Fruit fly (Drosophila melanogaster) Kc167 (cell line): ENCODE data around the gene dnd.

Experiments
- Myc ChIP-seq: fragments of >200 bp; optimal IDR thresholded peaks from 2 replicates; lab custom pipeline; 2017; ENCODE audit warnings: missing external identifiers
- insv ChIP-seq: fragments of >200 bp; optimal IDR thresholded peaks from 3 replicates; lab custom pipeline; 2018; ENCODE audit warnings: missing external identifiers
- ttk ChIP-seq: sonication (Bioruptor generic); optimal IDR thresholded peaks from 2 replicates; lab custom pipeline; 2017; ENCODE audit warnings: missing external identifiers

DNA sequence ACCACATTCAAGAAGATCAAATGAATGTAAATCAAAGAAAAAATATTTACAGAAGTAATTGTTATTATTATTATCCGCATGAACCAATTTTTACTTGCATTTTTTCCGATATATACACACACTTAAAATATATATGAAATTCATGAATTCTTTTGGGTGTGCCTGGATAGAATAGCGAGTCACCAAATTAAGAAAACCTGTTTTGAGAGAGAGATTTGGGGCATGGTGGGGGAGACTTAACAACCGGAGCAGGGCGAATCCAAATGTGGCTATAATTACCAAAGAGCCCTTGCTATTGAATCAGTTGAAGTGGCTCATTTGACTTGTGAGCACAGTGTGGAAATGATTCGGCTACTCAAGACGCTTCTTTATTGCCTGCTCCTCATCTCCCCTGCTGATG is 26.3 kb upstream of the dnd start, which contains the start of gene Qsox2:
- TF ChIP-seq ttk (lab: Kevin White, UChicago) (no peak), insv (lab: Kevin White, UChicago) (no peak), Myc (lab: Kevin White, UChicago) (no peak)
